Worm (Caenorhabditis elegans) whole organism, mixed stage, embryonic: ENCODE measurements around the gene tsp-11.

Experiments
- blmp-1 ChIP-seq: fragments of 150-350 bp; optimal IDR thresholded peaks from 2 replicates; lab custom pipeline; 2014; ENCODE audit warnings: missing biosample characterization, missing genetic modification characterization
- ceh-83 ChIP-seq: fragments of 200-800 bp; sonication (Bioruptor generic); optimal IDR thresholded peaks from 2 replicates; lab custom pipeline; 2018; ENCODE audit warnings: mild to moderate bottlenecking, missing genetic modification characterization, missing compliant biosample characterization
- elt-3 ChIP-seq: fragments of 150-350 bp; optimal IDR thresholded peaks from 2 replicates; lab custom pipeline; 2014; ENCODE audit warnings: missing biosample characterization, missing genetic modification characterization
- ham-2 ChIP-seq: fragments of 200-800 bp; sonication (Bioruptor generic); optimal IDR thresholded peaks from 2 replicates; lab custom pipeline; 2018; ENCODE audit warnings: mild to moderate bottlenecking, missing genetic modification characterization, missing compliant biosample characterization
- lsy-2 ChIP-seq: fragments of 150-350 bp; optimal IDR thresholded peaks from 2 replicates; lab custom pipeline; 2014; ENCODE audit warnings: missing biosample characterization, missing genetic modification characterization
- mab-5 ChIP-seq: fragments of 150-350 bp; optimal IDR thresholded peaks from 2 replicates; lab custom pipeline; 2014; ENCODE audit warnings: missing biosample characterization, missing genetic modification characterization
- mls-2 ChIP-seq: sonication (generic microtip); optimal IDR thresholded peaks from 2 replicates; lab custom pipeline; 2016; ENCODE audit warnings: mild to moderate bottlenecking, missing genetic modification characterization, moderate library complexity, missing compliant biosample characterization
- nhr-12 ChIP-seq: fragments of 150-350 bp; optimal IDR thresholded peaks from 2 replicates; lab custom pipeline; 2014; ENCODE audit warnings: missing biosample characterization, missing genetic modification characterization
- nhr-2 ChIP-seq: fragments of 150-350 bp; optimal IDR thresholded peaks from 2 replicates; lab custom pipeline; 2014; ENCODE audit warnings: missing biosample characterization, missing genetic modification characterization
- pha-4 ChIP-seq: fragments of 150-350 bp; optimal IDR thresholded peaks from 2 replicates; lab custom pipeline; 2018; ENCODE audit warnings: missing biosample characterization, missing genetic modification reagents, missing genetic modification characterization
- snpc-4 ChIP-seq: fragments of 150-350 bp; optimal IDR thresholded peaks from 2 replicates; lab custom pipeline; 2014; ENCODE audit warnings: missing biosample characterization, missing genetic modification characterization
- sptf-1 ChIP-seq: sonication (generic microtip); optimal IDR thresholded peaks from 2 replicates; lab custom pipeline; 2017; ENCODE audit warnings: mild to moderate bottlenecking, missing genetic modification characterization, moderate library complexity, missing compliant biosample characterization
- unc-120 ChIP-seq: sonication (generic microtip); optimal IDR thresholded peaks from 2 replicates; lab custom pipeline; 2017; ENCODE audit warnings: missing genetic modification characterization, missing compliant biosample characterization; ENCODE audit not compliant: poor library complexity, severe bottlenecking
- ztf-11 ChIP-seq: fragments of 150-350 bp; optimal IDR thresholded peaks from 2 replicates; lab custom pipeline; 2014; ENCODE audit warnings: missing biosample characterization, missing genetic modification characterization

ce11 chrX:9208933-9209332, 46.0 kb downstream of the tsp-11 start:
- no peak for TF ChIP-seq mab-5 (tag; lab: Kevin White, UChicago)
- no peak for TF ChIP-seq ham-2 (GFP tag; lab: Kevin White, UChicago)
- TF ChIP-seq lsy-2 (tag; lab: Kevin White, UChicago), result no peak
- TF ChIP-seq ztf-11 (tag; lab: Kevin White, UChicago), result no peak
- TF ChIP-seq pha-4, result no peak
- TF ChIP-seq sptf-1 (tag; lab: Kevin White, UChicago), result no peak
- TF ChIP-seq blmp-1 (tag; lab: Kevin White, UChicago), result no peak
- TF ChIP-seq snpc-4 (tag; lab: Kevin White, UChicago), result no peak
- no peak for TF ChIP-seq unc-120 (tag; lab: Kevin White, UChicago)
- no peak for TF ChIP-seq mls-2 (tag; lab: Kevin White, UChicago)
- no peak for TF ChIP-seq elt-3
- TF ChIP-seq nhr-12 (tag; lab: Kevin White, UChicago), result no peak
- TF ChIP-seq nhr-2 (tag; lab: Kevin White, UChicago), result no peak
- no peak for TF ChIP-seq ceh-83
